Worm (Caenorhabditis elegans) whole organism, L1 larva: ENCODE measurements around the gene F31F4.17.

Experiments
- C04F5.9 ChIP-seq: sonication (generic microtip); optimal IDR thresholded peaks from 2 replicates; lab custom pipeline; 2016; ENCODE audit warnings: missing genetic modification characterization, missing compliant biosample characterization
- C16A3.4 ChIP-seq: fragments of 150-350 bp; optimal IDR thresholded peaks from 2 replicates; lab custom pipeline; 2014; ENCODE audit warnings: missing biosample characterization, missing genetic modification characterization
- C34B4.2 ChIP-seq: sonication (generic microtip); optimal IDR thresholded peaks from 2 replicates; lab custom pipeline; 2017; ENCODE audit warnings: mild to moderate bottlenecking, missing genetic modification characterization, missing compliant biosample characterization
- ceh-63 ChIP-seq: fragments of 200-800 bp; sonication (Bioruptor generic); optimal IDR thresholded peaks from 2 replicates; lab custom pipeline; 2018; ENCODE audit warnings: mild to moderate bottlenecking, missing genetic modification characterization, missing compliant biosample characterization
- ceh-90 ChIP-seq: sonication (generic microtip); optimal IDR thresholded peaks from 2 replicates; lab custom pipeline; 2016; ENCODE audit warnings: missing genetic modification characterization, missing compliant biosample characterization
- dpl-1 ChIP-seq, 3 experiments: fragments of 150-350 bp in 2 of 3; sonication (generic microtip) in 1 of 3; optimal IDR thresholded peaks; 2 replicates each; lab custom pipeline; 2014 to 2017; ENCODE audit warnings: missing biosample characterization in 3 of 3, missing genetic modification characterization in 3 of 3, missing genetic modification reagents in 3 of 3
- dsc-1 ChIP-seq: sonication (generic microtip); optimal IDR thresholded peaks from 2 replicates; lab custom pipeline; 2016; ENCODE audit warnings: mild to moderate bottlenecking, missing genetic modification characterization, missing compliant biosample characterization
- efl-3 ChIP-seq: fragments of 200-800 bp; sonication (Bioruptor generic); optimal IDR thresholded peaks from 2 replicates; lab custom pipeline; 2018; ENCODE audit warnings: mild to moderate bottlenecking, missing genetic modification characterization, missing compliant biosample characterization
- egl-13 ChIP-seq: sonication (generic microtip); optimal IDR thresholded peaks from 2 replicates; lab custom pipeline; 2016; ENCODE audit warnings: missing genotype, missing genetic modification reagents, missing genetic modification characterization, missing compliant biosample characterization
- elt-2 ChIP-seq: sonication (generic microtip); optimal IDR thresholded peaks from 2 replicates; lab custom pipeline; 2016; ENCODE audit warnings: missing genetic modification characterization, mild to moderate bottlenecking, inconsistent platforms, missing compliant biosample characterization, missing genetic modification reagents
- elt-3 ChIP-seq, 6 experiments: fragments of 150-350 bp in 1 of 6; sonication (generic microtip); optimal IDR thresholded peaks; 2 replicates each; lab custom pipeline; 2017 to 2018; ENCODE audit warnings: missing biosample characterization in 6 of 6, missing genetic modification characterization in 6 of 6, inconsistent platforms in 1 of 6
- fkh-10 ChIP-seq: sonication (generic microtip); optimal IDR thresholded peaks from 2 replicates; lab custom pipeline; 2017; ENCODE audit warnings: missing biosample characterization, missing genetic modification reagents, missing genetic modification characterization
- grh-1 ChIP-seq: fragments of 200-800 bp; sonication (Bioruptor generic); IDR thresholded peaks from 2 replicates; pipeline ENCODE4 v1.3.6; 2022; ENCODE audit warnings: missing genetic modification reagents, missing genetic modification characterization, missing compliant biosample characterization
- hlh-17 ChIP-seq: fragments of 200-800 bp; sonication (Bioruptor generic); optimal IDR thresholded peaks from 2 replicates; lab custom pipeline; 2018; ENCODE audit warnings: missing genetic modification characterization, mild to moderate bottlenecking, missing compliant biosample characterization, moderate library complexity, borderline replicate concordance
- hlh-4 ChIP-seq: sonication (generic microtip); optimal IDR thresholded peaks from 2 replicates; lab custom pipeline; 2016; ENCODE audit warnings: mild to moderate bottlenecking, missing genetic modification characterization, missing compliant biosample characterization
- lin-13 ChIP-seq: fragments of 150-350 bp; optimal IDR thresholded peaks from 2 replicates; lab custom pipeline; 2014; ENCODE audit warnings: missing biosample characterization, missing genetic modification reagents, missing genetic modification characterization
- lin-14 ChIP-seq: fragments of 200-800 bp; sonication (Bioruptor generic); optimal IDR thresholded peaks from 2 replicates; lab custom pipeline; 2018; ENCODE audit warnings: mild to moderate bottlenecking, missing genetic modification characterization, moderate library complexity, missing compliant biosample characterization
- lin-39 ChIP-seq: fragments of 150-350 bp; optimal IDR thresholded peaks from 2 replicates; lab custom pipeline; 2014; ENCODE audit warnings: missing biosample characterization, missing genetic modification reagents, missing genetic modification characterization
- lir-3 ChIP-seq: sonication (generic microtip); optimal IDR thresholded peaks from 2 replicates; lab custom pipeline; 2016; ENCODE audit warnings: mild to moderate bottlenecking, missing genetic modification characterization, moderate library complexity, missing compliant biosample characterization; ENCODE audit not compliant: poor library complexity
- mdl-1 ChIP-seq, 2 experiments: fragments of 150-350 bp; optimal IDR thresholded peaks; 2 replicates each; lab custom pipeline; 2014 to 2017; ENCODE audit warnings: missing biosample characterization in 2 of 2, missing genetic modification characterization in 2 of 2, inconsistent platforms in 1 of 2
- mef-2 ChIP-seq: fragments of 150-350 bp; optimal IDR thresholded peaks from 2 replicates; lab custom pipeline; 2014; ENCODE audit warnings: missing biosample characterization, missing genetic modification characterization
- mep-1 ChIP-seq: fragments of 150-350 bp; optimal IDR thresholded peaks from 2 replicates; lab custom pipeline; 2014; ENCODE audit warnings: missing biosample characterization, missing genetic modification characterization
- nhr-12 ChIP-seq: sonication (generic microtip); optimal IDR thresholded peaks from 2 replicates; lab custom pipeline; 2017; ENCODE audit warnings: missing biosample characterization, missing genetic modification characterization
- nhr-19 ChIP-seq: fragments of 200-800 bp; sonication (Bioruptor generic); conservative IDR thresholded peaks from 2 replicates; pipeline ENCODE4 v1.3.6; 2022; ENCODE audit warnings: missing genetic modification characterization, missing compliant biosample characterization
- nhr-47 ChIP-seq: sonication (generic microtip); optimal IDR thresholded peaks from 2 replicates; lab custom pipeline; 2016; ENCODE audit warnings: mild to moderate bottlenecking, missing genetic modification characterization, moderate library complexity, missing compliant biosample characterization
- nhr-71 ChIP-seq: sonication (generic microtip); optimal IDR thresholded peaks from 2 replicates; lab custom pipeline; 2016; ENCODE audit warnings: mild to moderate bottlenecking, missing genetic modification characterization, moderate library complexity, missing compliant biosample characterization
- nhr-76 ChIP-seq: sonication (generic microtip); optimal IDR thresholded peaks from 2 replicates; lab custom pipeline; 2017; ENCODE audit warnings: missing biosample characterization, missing genetic modification characterization
- nhr-77 ChIP-seq: fragments of 150-350 bp; optimal IDR thresholded peaks from 2 replicates; lab custom pipeline; 2014; ENCODE audit warnings: missing biosample characterization, missing genetic modification characterization
- nhr-84 ChIP-seq: sonication (generic microtip); optimal IDR thresholded peaks from 2 replicates; lab custom pipeline; 2017; ENCODE audit warnings: missing biosample characterization, missing genetic modification characterization
- nhr-90 ChIP-seq: sonication (generic microtip); optimal IDR thresholded peaks from 2 replicates; lab custom pipeline; 2016; ENCODE audit warnings: mild to moderate bottlenecking, missing genetic modification characterization, missing compliant biosample characterization; ENCODE audit not compliant: poor library complexity
- pag-3 ChIP-seq: sonication (generic microtip); optimal IDR thresholded peaks from 2 replicates; lab custom pipeline; 2017; ENCODE audit warnings: missing genetic modification characterization, mild to moderate bottlenecking, missing compliant biosample characterization, antibody characterized with exemption, borderline replicate concordance; ENCODE audit not compliant: insufficient read depth
- rnt-1 ChIP-seq: sonication (generic microtip); optimal IDR thresholded peaks from 2 replicates; lab custom pipeline; 2016; ENCODE audit warnings: mild to moderate bottlenecking, missing genetic modification characterization, moderate library complexity, missing compliant biosample characterization
- skn-1 ChIP-seq: fragments of 150-350 bp; optimal IDR thresholded peaks from 2 replicates; lab custom pipeline; 2014; ENCODE audit warnings: missing biosample characterization, missing genetic modification characterization
- snpc-4 ChIP-seq: fragments of 150-350 bp; optimal IDR thresholded peaks from 2 replicates; lab custom pipeline; 2014; ENCODE audit warnings: missing biosample characterization, missing genetic modification characterization
- sptf-1 ChIP-seq: fragments of 150-350 bp; optimal IDR thresholded peaks from 2 replicates; lab custom pipeline; 2014; ENCODE audit warnings: missing biosample characterization, missing genetic modification characterization
- tlp-1 ChIP-seq: fragments of 150-350 bp; optimal IDR thresholded peaks from 2 replicates; lab custom pipeline; 2014; ENCODE audit warnings: missing biosample characterization, missing genetic modification characterization
- unc-30 ChIP-seq: sonication (generic microtip); optimal IDR thresholded peaks from 2 replicates; lab custom pipeline; 2017; ENCODE audit warnings: missing biosample characterization, missing genetic modification characterization
- unc-62 ChIP-seq: fragments of 150-350 bp; optimal IDR thresholded peaks from 2 replicates; lab custom pipeline; 2014; ENCODE audit warnings: missing biosample characterization, missing genetic modification reagents, missing genetic modification characterization
- unc-86 ChIP-seq: sonication (generic microtip); optimal IDR thresholded peaks from 2 replicates; lab custom pipeline; 2016; ENCODE audit warnings: missing genetic modification characterization, missing compliant biosample characterization
- vab-15 ChIP-seq: sonication (generic microtip); optimal IDR thresholded peaks from 2 replicates; lab custom pipeline; 2017; ENCODE audit warnings: missing genotype, mild to moderate bottlenecking, missing genetic modification characterization, missing compliant biosample characterization
- zip-4 ChIP-seq: fragments of 200-800 bp; sonication (Bioruptor generic); optimal IDR thresholded peaks from 2 replicates; lab custom pipeline; 2018; ENCODE audit warnings: mild to moderate bottlenecking, missing genetic modification characterization, moderate library complexity, missing compliant biosample characterization

F31F4.17 gene

DNA sequence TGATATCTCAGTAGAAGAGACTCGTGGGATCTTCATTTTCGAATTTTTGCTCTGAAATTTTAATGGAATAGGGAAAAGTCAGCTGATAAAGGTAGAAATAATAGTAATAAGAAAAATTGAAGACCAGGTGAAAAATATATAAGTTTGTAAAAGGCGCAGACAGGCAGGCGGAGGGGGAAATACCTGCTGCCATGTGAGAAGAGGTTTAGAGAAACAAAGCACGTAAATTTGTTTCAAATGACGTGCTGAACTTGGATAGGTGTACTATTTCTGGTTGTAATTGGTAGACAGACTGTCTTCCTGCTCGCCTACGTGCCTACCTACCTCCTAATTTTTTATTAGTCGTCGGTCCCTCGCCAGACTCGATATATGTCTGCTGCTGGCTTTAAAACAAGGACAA, 7.3 kb upstream of the F31F4.17 start, which contains the start of gene nhr-180 (continued):
- peak; percentile 8 for TF ChIP-seq elt-2 (tag; lab: Kevin White, UChicago)
- TF ChIP-seq vab-15 (tag; lab: Kevin White, UChicago): no peak
- TF ChIP-seq lin-39 (tag; lab: Kevin White, UChicago): no peak
- TF ChIP-seq fkh-10: no peak
- no peak for TF ChIP-seq grh-1 (GFP tag; lab: Robert Waterston, UW)
- TF ChIP-seq C34B4.2 (tag; lab: Kevin White, UChicago): no peak
- peak in 1 of 6 experiments; percentile 8 for TF ChIP-seq elt-3 (tag; optimal IDR thresholded peaks at IDR 0.05; lab: Kevin White, UChicago)
- no peak for TF ChIP-seq C04F5.9 (tag; lab: Kevin White, UChicago)
- no peak for TF ChIP-seq nhr-77 (tag; lab: Kevin White, UChicago)
- no peak for TF ChIP-seq hlh-17 (GFP tag; lab: Kevin White, UChicago)
- no peak for TF ChIP-seq nhr-84 (tag; lab: Kevin White, UChicago)
- TF ChIP-seq dpl-1 (GFP tag; optimal IDR thresholded peaks at IDR 0.05; lab: Kevin White, UChicago): no peak

DNA sequence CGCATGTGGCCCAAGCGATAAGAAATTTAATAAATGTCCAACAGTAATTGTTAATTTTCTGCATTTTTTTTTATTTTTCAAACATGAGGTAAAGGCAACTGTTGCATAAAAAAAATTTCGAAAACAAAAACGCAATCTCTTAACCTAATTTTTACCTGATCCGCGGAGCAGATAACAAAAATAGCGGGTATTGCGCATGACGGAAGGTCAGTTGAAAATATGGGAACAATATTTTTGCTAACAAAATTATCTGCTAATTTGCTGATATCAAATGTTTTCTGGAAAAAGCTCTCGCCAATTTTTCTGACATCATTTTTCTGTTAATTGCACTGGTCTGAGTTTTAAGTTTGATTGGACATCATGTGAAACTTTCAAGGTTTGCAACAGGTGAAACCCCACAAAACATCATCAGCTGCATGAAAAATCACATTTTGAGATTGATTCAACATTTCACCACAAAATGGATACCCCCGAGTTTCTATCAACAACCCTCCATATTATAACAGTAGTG, 4.3 kb upstream of the F31F4.17 start, which contains the start of the genes F31F4.11 and srh-266:
TSS of gene F31F4.11 (minus strand) at position 101 of the 511 bp plus-strand sequence.
TSS of gene srh-266 (plus strand) at position 461 of the 511 bp plus-strand sequence.
- TF ChIP-seq nhr-76 (tag; lab: Kevin White, UChicago): no peak
- peak; percentile 14 for TF ChIP-seq hlh-4 (tag; lab: Kevin White, UChicago)

DNA sequence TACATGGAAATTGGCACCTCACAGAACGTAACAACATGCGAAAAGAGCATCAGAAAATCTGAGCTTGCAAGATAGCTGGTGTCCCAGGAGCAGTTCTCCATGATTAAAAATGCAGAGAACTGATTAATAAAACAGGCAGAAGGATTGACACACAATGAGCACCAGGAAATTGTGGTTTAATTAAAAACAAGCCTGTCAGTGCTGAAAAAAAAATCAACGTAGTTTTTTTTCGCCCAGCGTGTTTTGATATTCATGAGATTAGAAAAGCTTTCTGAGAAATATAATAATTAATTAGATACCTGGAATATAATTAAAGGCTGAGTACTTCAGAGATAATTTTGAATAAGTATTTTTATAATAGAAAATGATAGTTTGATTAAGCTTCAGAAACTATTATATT, 2.4 kb downstream of the F31F4.17 start, which contains the start of gene srh-246:
TSS of gene srh-246 (minus strand) at position 101 of the 400 bp plus-strand sequence.
- TF ChIP-seq unc-30 (tag; lab: Kevin White, UChicago) (no peak), lin-39 (tag; lab: Kevin White, UChicago) (no peak), lir-3 (tag; lab: Kevin White, UChicago) (no peak), nhr-47 (no peak), ceh-63 (GFP tag; lab: Kevin White, UChicago) (no peak), mep-1 (tag; lab: Kevin White, UChicago) (no peak), nhr-71 (tag; lab: Kevin White, UChicago) (no peak), mef-2 (tag; lab: Kevin White, UChicago) (no peak), unc-86 (tag; lab: Kevin White, UChicago) (no peak), nhr-76 (tag; lab: Kevin White, UChicago) (no peak), skn-1 (tag; lab: Kevin White, UChicago) (no peak), snpc-4 (tag; lab: Kevin White, UChicago) (no peak), nhr-84 (tag; lab: Kevin White, UChicago) (no peak), nhr-12 (tag; lab: Kevin White, UChicago) (no peak), nhr-90 (tag; lab: Kevin White, UChicago) (no peak), zip-4 (GFP tag; lab: Kevin White, UChicago) (no peak), C04F5.9 (tag; lab: Kevin White, UChicago) (no peak), dpl-1 (GFP tag; optimal IDR thresholded peaks at IDR 0.05; lab: Kevin White, UChicago) (no peak), ceh-90 (tag; lab: Kevin White, UChicago) (no peak)

DNA sequence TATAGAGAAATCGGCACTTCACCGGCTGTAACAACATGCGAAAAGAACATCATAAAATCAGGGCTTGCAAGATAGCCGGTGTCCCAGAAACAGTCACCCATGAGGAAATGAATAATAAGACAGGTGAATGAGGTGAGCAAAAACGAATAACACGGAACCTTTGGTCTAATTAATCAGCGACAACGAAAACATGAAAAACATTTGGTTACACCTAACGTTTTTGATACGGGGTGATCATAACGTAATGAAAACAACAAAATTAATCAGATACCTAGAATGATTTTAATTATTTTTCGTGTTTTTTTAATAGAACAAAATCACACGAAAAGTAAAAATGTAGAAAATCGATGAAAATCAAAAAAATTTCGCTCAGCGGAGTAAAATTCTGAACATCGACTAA, 4.3 kb downstream of the F31F4.17 start, which contains the start of gene srh-245:
TSS of gene srh-245 (minus strand) at position 101 of the 400 bp plus-strand sequence.
- no peak for TF ChIP-seq unc-30 (tag; lab: Kevin White, UChicago)

DNA sequence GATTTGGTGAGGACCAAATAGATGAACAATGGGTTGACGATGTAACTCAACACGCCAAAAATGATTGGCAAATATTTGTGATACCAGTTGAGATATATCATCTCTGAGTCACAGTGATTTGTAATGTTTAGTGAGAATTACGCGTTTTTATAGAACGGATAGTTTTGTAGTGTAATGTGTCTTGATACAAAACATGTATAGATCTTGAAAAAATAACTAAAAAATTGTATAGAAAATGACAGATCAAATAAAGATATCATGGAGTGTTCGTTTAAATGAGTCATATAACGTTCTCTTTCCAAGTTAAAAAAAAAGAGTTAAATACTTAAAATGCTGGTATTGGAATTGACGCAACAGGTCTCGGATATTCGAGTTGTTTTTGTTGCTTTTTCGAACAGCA, 5.7 kb downstream of the F31F4.17 start, which contains the start of gene srj-6:
TSS of gene srj-6 (minus strand) at position 101 of the 400 bp plus-strand sequence.
- TF ChIP-seq lin-13 (GFP tag; lab: Kevin White, UChicago) (no peak), sptf-1 (tag; lab: Kevin White, UChicago) (no peak), C04F5.9 (tag; lab: Kevin White, UChicago) (no peak), pag-3 (no peak), egl-13 (tag; lab: Kevin White, UChicago) (no peak), unc-86 (tag; lab: Kevin White, UChicago) (no peak), tlp-1 (tag; lab: Kevin White, UChicago) (no peak), efl-3 (no peak), elt-3 (tag; optimal IDR thresholded peaks at IDR 0.05; lab: Kevin White, UChicago) (no peak), nhr-84 (tag; lab: Kevin White, UChicago) (no peak), lin-14 (GFP tag; lab: Kevin White, UChicago) (no peak), vab-15 (tag; lab: Kevin White, UChicago) (no peak), nhr-19 (no peak), dsc-1 (tag; lab: Kevin White, UChicago) (no peak), C16A3.4 (tag; lab: Kevin White, UChicago) (no peak), mdl-1 (tag; optimal IDR thresholded peaks at IDR 0.05; lab: Kevin White, UChicago) (no peak), rnt-1 (tag; lab: Kevin White, UChicago) (no peak), unc-62 (GFP tag; lab: Kevin White, UChicago) (no peak), grh-1 (GFP tag; lab: Robert Waterston, UW) (no peak), nhr-47 (no peak)
